Worm (Caenorhabditis elegans) whole organism, L1 larva: Measurements from ENCODE around the gene frpr-19.

ENCODE experiments used
- aly-2 ChIP-seq: fragments of 150-350 bp; optimal IDR thresholded peaks from 2 replicates; lab custom pipeline; 2014; ENCODE audit warnings: missing biosample characterization, missing genetic modification characterization
- ceh-8 ChIP-seq: fragments of 200-800 bp; sonication (Bioruptor generic); optimal IDR thresholded peaks from 2 replicates; lab custom pipeline; 2018; ENCODE audit warnings: mild to moderate bottlenecking, missing genetic modification characterization, moderate library complexity, missing compliant biosample characterization
- efl-1 ChIP-seq, 4 experiments: fragments of 150-350 bp; optimal IDR thresholded peaks in 3 of 4; peaks in 1 of 4; 1 replicate in 1 of 4; 2 replicates in 3 of 4; lab custom pipeline; 2014; ENCODE audit warnings: missing biosample characterization in 2 of 4, missing genetic modification characterization in 2 of 4, missing genetic modification reagents in 2 of 4
- efl-3 ChIP-seq: fragments of 200-800 bp; sonication (Bioruptor generic); optimal IDR thresholded peaks from 2 replicates; lab custom pipeline; 2018; ENCODE audit warnings: mild to moderate bottlenecking, missing genetic modification characterization, missing compliant biosample characterization
- egl-27 ChIP-seq, 2 experiments: fragments of 150-350 bp in 1 of 2; sonication (generic microtip); optimal IDR thresholded peaks; 3 replicates each; lab custom pipeline; 2017 to 2018; ENCODE audit warnings: missing biosample characterization in 2 of 2, missing genetic modification characterization in 2 of 2, missing genetic modification reagents in 2 of 2
- fkh-4 ChIP-seq: sonication (generic microtip); optimal IDR thresholded peaks from 2 replicates; lab custom pipeline; 2016; ENCODE audit warnings: missing compliant biosample characterization, missing genetic modification characterization, borderline replicate concordance
- fkh-8 ChIP-seq: sonication (generic microtip); optimal IDR thresholded peaks from 2 replicates; lab custom pipeline; 2016; ENCODE audit warnings: mild to moderate bottlenecking, missing genetic modification characterization, missing compliant biosample characterization
- grh-1 ChIP-seq: fragments of 200-800 bp; sonication (Bioruptor generic); IDR thresholded peaks from 2 replicates; pipeline ENCODE4 v1.3.6; 2022; ENCODE audit warnings: missing genetic modification reagents, missing genetic modification characterization, missing compliant biosample characterization
- hlh-17 ChIP-seq: fragments of 200-800 bp; sonication (Bioruptor generic); optimal IDR thresholded peaks from 2 replicates; lab custom pipeline; 2018; ENCODE audit warnings: missing genetic modification characterization, mild to moderate bottlenecking, missing compliant biosample characterization, moderate library complexity, borderline replicate concordance
- hlh-4 ChIP-seq: sonication (generic microtip); optimal IDR thresholded peaks from 2 replicates; lab custom pipeline; 2016; ENCODE audit warnings: mild to moderate bottlenecking, missing genetic modification characterization, missing compliant biosample characterization
- hpl-2 ChIP-seq: fragments of 150-350 bp; optimal IDR thresholded peaks from 2 replicates; lab custom pipeline; 2014; ENCODE audit warnings: missing biosample characterization, missing genetic modification reagents, missing genetic modification characterization
- irx-1 ChIP-seq: sonication (generic microtip); optimal IDR thresholded peaks from 2 replicates; lab custom pipeline; 2016; ENCODE audit warnings: missing genetic modification characterization, missing compliant biosample characterization
- isw-1 ChIP-seq: fragments of 200-800 bp; sonication (Bioruptor generic); IDR thresholded peaks from 2 replicates; pipeline ENCODE4 v1.3.6; 2022; ENCODE audit warnings: missing genetic modification characterization, missing compliant biosample characterization
- lin-13 ChIP-seq: fragments of 150-350 bp; optimal IDR thresholded peaks from 2 replicates; lab custom pipeline; 2014; ENCODE audit warnings: missing biosample characterization, missing genetic modification reagents, missing genetic modification characterization
- lin-14 ChIP-seq: fragments of 200-800 bp; sonication (Bioruptor generic); optimal IDR thresholded peaks from 2 replicates; lab custom pipeline; 2018; ENCODE audit warnings: mild to moderate bottlenecking, missing genetic modification characterization, moderate library complexity, missing compliant biosample characterization
- mab-9 ChIP-seq: fragments of 200-800 bp; sonication (Bioruptor generic); IDR thresholded peaks from 2 replicates; pipeline ENCODE4 v1.3.6; 2022; ENCODE audit warnings: missing genetic modification reagents, missing genetic modification characterization, missing compliant biosample characterization
- nhr-11 ChIP-seq: fragments of 150-350 bp; optimal IDR thresholded peaks from 2 replicates; lab custom pipeline; 2014; ENCODE audit warnings: missing biosample characterization, missing genetic modification characterization
- nhr-20 ChIP-seq: sonication (generic microtip); optimal IDR thresholded peaks from 2 replicates; lab custom pipeline; 2016; ENCODE audit warnings: mild to moderate bottlenecking, missing genetic modification characterization, missing compliant biosample characterization
- nhr-237 ChIP-seq: fragments of 150-350 bp; optimal IDR thresholded peaks from 2 replicates; lab custom pipeline; 2014; ENCODE audit warnings: missing biosample characterization, missing genetic modification characterization
- nhr-28 ChIP-seq: fragments of 150-350 bp; optimal IDR thresholded peaks from 2 replicates; lab custom pipeline; 2014; ENCODE audit warnings: missing biosample characterization, missing genetic modification characterization
- nhr-47 ChIP-seq: sonication (generic microtip); optimal IDR thresholded peaks from 2 replicates; lab custom pipeline; 2016; ENCODE audit warnings: mild to moderate bottlenecking, missing genetic modification characterization, moderate library complexity, missing compliant biosample characterization
- nhr-84 ChIP-seq: sonication (generic microtip); optimal IDR thresholded peaks from 2 replicates; lab custom pipeline; 2017; ENCODE audit warnings: missing biosample characterization, missing genetic modification characterization
- pag-3 ChIP-seq: sonication (generic microtip); optimal IDR thresholded peaks from 2 replicates; lab custom pipeline; 2017; ENCODE audit warnings: missing genetic modification characterization, mild to moderate bottlenecking, missing compliant biosample characterization, antibody characterized with exemption, borderline replicate concordance; ENCODE audit not compliant: insufficient read depth
- pax-3 ChIP-seq: fragments of 200-800 bp; sonication (Bioruptor generic); optimal IDR thresholded peaks from 2 replicates; lab custom pipeline; 2018; ENCODE audit warnings: mild to moderate bottlenecking, missing genetic modification characterization, moderate library complexity, missing compliant biosample characterization
- rnt-1 ChIP-seq: sonication (generic microtip); optimal IDR thresholded peaks from 2 replicates; lab custom pipeline; 2016; ENCODE audit warnings: mild to moderate bottlenecking, missing genetic modification characterization, moderate library complexity, missing compliant biosample characterization
- skn-1 ChIP-seq: fragments of 150-350 bp; optimal IDR thresholded peaks from 2 replicates; lab custom pipeline; 2014; ENCODE audit warnings: missing biosample characterization, missing genetic modification characterization
- snpc-4 ChIP-seq: fragments of 150-350 bp; optimal IDR thresholded peaks from 2 replicates; lab custom pipeline; 2014; ENCODE audit warnings: missing biosample characterization, missing genetic modification characterization
- sptf-1 ChIP-seq: fragments of 150-350 bp; optimal IDR thresholded peaks from 2 replicates; lab custom pipeline; 2014; ENCODE audit warnings: missing biosample characterization, missing genetic modification characterization
- sup-37 ChIP-seq: fragments of 200-800 bp; sonication (Bioruptor generic); optimal IDR thresholded peaks from 2 replicates; lab custom pipeline; 2018; ENCODE audit warnings: mild to moderate bottlenecking, missing genetic modification characterization, missing compliant biosample characterization
- swsn-7 ChIP-seq: sonication (generic microtip); optimal IDR thresholded peaks from 2 replicates; lab custom pipeline; 2016; ENCODE audit warnings: missing genetic modification characterization, missing compliant biosample characterization
- unc-130 ChIP-seq: fragments of 150-350 bp; optimal IDR thresholded peaks from 2 replicates; lab custom pipeline; 2017; ENCODE audit warnings: missing biosample characterization, missing genetic modification characterization, inconsistent platforms
- unc-86 ChIP-seq: sonication (generic microtip); optimal IDR thresholded peaks from 2 replicates; lab custom pipeline; 2016; ENCODE audit warnings: missing genetic modification characterization, missing compliant biosample characterization
- xbp-1 ChIP-seq: sonication (generic microtip); optimal IDR thresholded peaks from 2 replicates; lab custom pipeline; 2016; ENCODE audit warnings: missing genetic modification characterization, missing compliant biosample characterization
- zip-4 ChIP-seq: fragments of 200-800 bp; sonication (Bioruptor generic); optimal IDR thresholded peaks from 2 replicates; lab custom pipeline; 2018; ENCODE audit warnings: mild to moderate bottlenecking, missing genetic modification characterization, moderate library complexity, missing compliant biosample characterization

frpr-19 gene

DNA sequence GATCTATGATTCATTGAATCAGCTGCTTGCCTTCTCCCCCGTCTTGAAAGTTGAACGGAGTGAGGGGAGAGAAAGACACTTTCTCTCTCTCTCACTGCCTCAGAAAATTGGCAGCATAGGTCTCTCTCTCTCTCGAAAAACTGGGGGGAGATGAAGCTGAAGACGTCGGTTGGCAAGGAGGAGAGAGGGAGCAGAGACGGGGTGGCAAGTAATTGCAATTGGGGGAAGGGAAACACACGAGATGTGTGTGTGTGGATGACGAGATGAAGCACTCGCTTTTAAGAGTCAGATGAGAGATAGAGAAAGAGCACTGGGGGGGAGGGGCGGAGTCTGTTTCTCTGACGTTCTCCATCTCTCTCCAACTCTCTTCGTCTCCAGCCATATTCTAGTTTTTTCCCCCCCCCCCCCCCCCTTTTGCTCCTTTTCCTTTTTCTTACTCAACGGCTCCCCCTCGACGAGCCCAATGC is 42.6 kb upstream of the frpr-19 start, which contains the start of gene cmk-1 (continued):
- no peak for TF ChIP-seq fkh-4
- TF ChIP-seq ceh-8 (GFP tag; lab: Kevin White, UChicago): peak; percentile 62
- TF ChIP-seq rnt-1 (tag; lab: Kevin White, UChicago): peak; percentile 62
- TF ChIP-seq skn-1 (tag; lab: Kevin White, UChicago): no peak
- TF ChIP-seq nhr-47: peak; percentile 79
- peak; percentile 83 for TF ChIP-seq pag-3
- TF ChIP-seq nhr-84 (tag; lab: Kevin White, UChicago): no peak
- TF ChIP-seq efl-1 (optimal IDR thresholded peaks at IDR 0.05; lab: Kevin White, UChicago): peak; percentile 29 to 36
- TF ChIP-seq efl-1 (GFP tag; optimal IDR thresholded peaks at IDR 0.05 in 1 of 2; lab: Kevin White, UChicago): no peak
- TF ChIP-seq hlh-17 (GFP tag; lab: Kevin White, UChicago): no peak
- peak; percentile 73 for TF ChIP-seq swsn-7
- TF ChIP-seq nhr-20: peak; percentile 15
- TF ChIP-seq pax-3: peak; percentile 41

DNA sequence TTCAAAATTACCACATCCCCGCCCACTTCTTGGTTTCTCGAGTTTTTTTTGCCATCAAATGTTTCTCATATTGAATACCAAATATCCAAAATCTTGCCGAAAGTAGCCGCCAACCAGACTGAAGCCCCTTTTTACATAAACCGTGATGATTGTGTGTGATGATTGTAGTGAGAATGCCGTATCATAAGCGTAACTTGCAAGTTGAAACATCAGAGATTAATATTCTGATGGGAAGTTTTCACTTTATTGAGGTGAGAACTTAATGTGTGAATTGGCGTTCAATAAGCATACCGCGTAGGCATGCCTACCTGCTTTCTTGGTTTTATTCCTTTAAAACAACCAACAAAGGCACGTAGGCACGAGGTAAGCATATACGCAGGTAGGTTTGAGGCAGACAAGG is 40.1 kb upstream of the frpr-19 start, which contains the start of gene Y38C1BA.4:
Gene Y38C1BA.4, plus strand, starts transcription at position 301 of the 400 bp plus-strand sequence.
- no peak for TF ChIP-seq unc-86 (tag; lab: Kevin White, UChicago)
- no peak for TF ChIP-seq aly-2 (tag; lab: Kevin White, UChicago)
- no peak for TF ChIP-seq sptf-1 (tag; lab: Kevin White, UChicago)
- no peak for TF ChIP-seq efl-3 (GFP tag; lab: Kevin White, UChicago)
- no peak for TF ChIP-seq hpl-2 (GFP tag; lab: Kevin White, UChicago)
- TF ChIP-seq lin-14 (GFP tag; lab: Kevin White, UChicago): no peak
- no peak for TF ChIP-seq snpc-4 (tag; lab: Kevin White, UChicago)
- TF ChIP-seq xbp-1: no peak
- TF ChIP-seq fkh-8 (tag; lab: Kevin White, UChicago): no peak
- no peak for TF ChIP-seq irx-1 (tag; lab: Kevin White, UChicago)
- TF ChIP-seq lin-13 (GFP tag; lab: Kevin White, UChicago): no peak
- TF ChIP-seq isw-1: no peak
- no peak for TF ChIP-seq mab-9

DNA sequence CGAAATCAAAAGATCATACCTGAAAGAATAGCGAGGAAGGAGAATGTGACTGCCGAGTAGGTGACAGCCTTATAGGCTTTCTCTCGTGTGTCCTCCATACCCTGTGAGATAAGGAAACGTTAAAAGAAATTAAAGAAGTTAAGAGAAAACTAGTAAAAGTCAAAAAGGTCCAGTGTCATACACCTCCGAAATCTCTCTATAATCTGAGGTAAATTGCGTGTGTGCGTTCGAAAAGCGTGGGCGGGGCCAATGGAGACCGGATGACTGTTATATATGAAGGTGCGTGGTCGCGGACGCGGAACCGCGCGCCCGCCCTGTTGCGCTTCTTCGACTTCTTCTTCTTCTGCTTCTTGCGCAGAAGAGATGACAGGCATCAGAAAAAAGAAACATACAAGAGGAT is 38.7 kb upstream of the frpr-19 start, which contains the start of gene col-109:
Gene col-109, minus strand, starts transcription at position 101 of the 400 bp plus-strand sequence.
- TF ChIP-seq hlh-4 (no peak), egl-27 (tag; optimal IDR thresholded peaks at IDR 0.05; lab: Kevin White, UChicago) (no peak), nhr-237 (no peak), nhr-11 (tag; lab: Kevin White, UChicago) (no peak), zip-4 (GFP tag; lab: Kevin White, UChicago) (no peak)

DNA sequence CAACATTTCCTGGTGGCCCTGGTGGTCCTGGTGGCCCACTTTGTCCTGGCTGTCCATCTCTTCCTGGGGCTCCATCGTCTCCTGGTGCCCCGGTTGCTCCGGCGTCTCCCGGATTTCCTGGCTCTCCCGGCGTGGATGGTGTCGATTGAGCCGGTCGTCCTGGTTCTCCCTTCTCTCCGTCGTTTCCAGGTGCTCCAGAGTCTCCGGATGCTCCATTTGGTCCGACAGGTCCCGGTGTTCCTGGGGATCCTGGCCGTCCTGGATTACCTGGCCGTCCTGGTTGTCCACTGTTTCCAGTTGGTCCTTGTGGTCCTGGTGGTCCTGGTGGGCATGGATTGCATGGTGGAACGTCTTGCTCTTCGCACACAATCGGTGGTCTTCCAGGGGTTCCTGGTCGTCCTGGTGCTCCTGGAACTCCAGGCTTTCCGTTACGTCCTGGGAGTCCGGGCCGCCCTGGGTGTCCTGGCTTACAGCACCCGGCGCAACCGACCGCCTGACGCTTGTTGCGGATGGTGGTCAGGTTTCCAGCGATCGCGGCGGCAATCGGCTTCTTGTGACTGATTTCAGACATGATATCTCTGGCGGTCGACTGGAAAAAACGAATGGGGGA is 37.1 kb upstream of the frpr-19 start:
- no peak for TF ChIP-seq nhr-20
- no peak for TF ChIP-seq nhr-28
- no peak for TF ChIP-seq sup-37 (GFP tag; lab: Kevin White, UChicago)
- TF ChIP-seq unc-130 (tag; lab: Kevin White, UChicago): no peak
- no peak for TF ChIP-seq hpl-2 (GFP tag; lab: Kevin White, UChicago)
- no peak for TF ChIP-seq grh-1 (GFP tag; lab: Robert Waterston, UW)

ce11 chrIV:1816238-1816637 is 34.8 kb upstream of the frpr-19 start:
- TF ChIP-seq nhr-11 (tag; lab: Kevin White, UChicago): no peak
- peak; percentile 25 for TF ChIP-seq lin-14 (GFP tag; lab: Kevin White, UChicago)
